Fruit fly (Drosophila melanogaster) whole organism, embryonic: ENCODE data around the gene CG11350.

ENCODE experiments used
- Blimp-1 ChIP-seq: fragments of 200-800 bp; sonication (Bioruptor generic); optimal IDR thresholded peaks from 3 replicates; lab custom pipeline; 2018; ENCODE audit warnings: missing biosample characterization, missing genetic modification characterization, mild to moderate bottlenecking, moderate library complexity, missing genetic modification reagents
- CG10565 ChIP-seq: fragments of 200-800 bp; sonication (Bioruptor generic); optimal IDR thresholded peaks from 3 replicates; lab custom pipeline; 2016; ENCODE audit warnings: missing biosample characterization, mild to moderate bottlenecking, missing genetic modification characterization
- CG11456 ChIP-seq: fragments of 200-800 bp; sonication (Bioruptor generic); IDR thresholded peaks from 3 replicates; pipeline ENCODE4 v1.3.6; 2022; ENCODE audit warnings: missing biosample characterization, missing genetic modification characterization
- CG11695 ChIP-seq: fragments of 200-800 bp; sonication (Bioruptor generic); IDR thresholded peaks from 3 replicates; pipeline ENCODE4 v1.3.6; 2022; ENCODE audit warnings: missing biosample characterization, missing genetic modification characterization
- CG11696 ChIP-seq: fragments of 200-800 bp; sonication (Bioruptor generic); IDR thresholded peaks from 2 replicates; pipeline ENCODE4 v1.3.6; 2022; ENCODE audit warnings: missing biosample characterization, missing genetic modification characterization
- CG12236 ChIP-seq: fragments of 200-800 bp; sonication (Bioruptor generic); optimal IDR thresholded peaks from 2 replicates; lab custom pipeline; 2016; ENCODE audit warnings: missing biosample characterization, missing genetic modification characterization
- CG1233 ChIP-seq: fragments of 200-800 bp; sonication (Bioruptor generic); optimal IDR thresholded peaks from 4 replicates; lab custom pipeline; 2018; ENCODE audit warnings: missing biosample characterization, mild to moderate bottlenecking, missing genetic modification characterization
- CG13424 ChIP-seq: fragments of 200-800 bp; sonication (Bioruptor generic); optimal IDR thresholded peaks from 2 replicates; lab custom pipeline; 2019; ENCODE audit warnings: missing biosample characterization, mild to moderate bottlenecking, missing genetic modification characterization, moderate library complexity
- CG13624 ChIP-seq: fragments of 200-800 bp; sonication (Bioruptor generic); optimal IDR thresholded peaks from 2 replicates; lab custom pipeline; 2016; ENCODE audit warnings: missing biosample characterization, missing genetic modification characterization
- CG13894 ChIP-seq: fragments of 200-800 bp; sonication (Bioruptor generic); optimal IDR thresholded peaks from 3 replicates; lab custom pipeline; 2018; ENCODE audit warnings: missing biosample characterization, mild to moderate bottlenecking, missing genetic modification characterization, moderate library complexity
- CG1529 ChIP-seq: fragments of 200-800 bp; sonication (Bioruptor generic); optimal IDR thresholded peaks from 3 replicates; lab custom pipeline; 2018; ENCODE audit warnings: missing biosample characterization, missing genetic modification characterization
- CG1602 ChIP-seq: fragments of 200-800 bp; sonication (Bioruptor generic); optimal IDR thresholded peaks from 3 replicates; lab custom pipeline; 2016; ENCODE audit warnings: missing biosample characterization, missing genetic modification characterization
- CG16779 ChIP-seq: fragments of 200-800 bp; sonication (Bioruptor generic); IDR thresholded peaks from 2 replicates; pipeline ENCODE4 v1.3.6; 2022; ENCODE audit warnings: missing biosample characterization, missing genetic modification characterization
- CG17912 ChIP-seq: fragments of 200-800 bp; sonication (Bioruptor generic); optimal IDR thresholded peaks from 2 replicates; lab custom pipeline; 2018; ENCODE audit warnings: missing biosample characterization, mild to moderate bottlenecking, missing genetic modification characterization
- CG18011 ChIP-seq: fragments of 200-800 bp; sonication (Bioruptor generic); optimal IDR thresholded peaks from 2 replicates; lab custom pipeline; 2017; ENCODE audit warnings: missing biosample characterization, missing genetic modification characterization, mild to moderate bottlenecking, moderate library complexity, missing genotype
- CG2202 ChIP-seq: fragments of 200-800 bp; sonication (Bioruptor generic); optimal IDR thresholded peaks from 2 replicates; lab custom pipeline; 2018; ENCODE audit warnings: missing biosample characterization, mild to moderate bottlenecking, missing genetic modification characterization
- CG2678 ChIP-seq: fragments of 200-800 bp; sonication (Bioruptor generic); optimal IDR thresholded peaks from 3 replicates; lab custom pipeline; 2019; ENCODE audit warnings: missing biosample characterization, mild to moderate bottlenecking, missing genetic modification characterization, moderate library complexity
- CG32532 ChIP-seq: fragments of 200-800 bp; sonication (Bioruptor generic); IDR thresholded peaks from 2 replicates; pipeline ENCODE4 v1.3.6; 2022; ENCODE audit warnings: missing biosample characterization, missing genetic modification characterization
- CG6683 ChIP-seq: fragments of 200-800 bp; sonication (Bioruptor generic); optimal IDR thresholded peaks from 2 replicates; lab custom pipeline; 2017; ENCODE audit warnings: missing biosample characterization, mild to moderate bottlenecking, missing genetic modification characterization, missing genetic modification reagents
- CG7745 ChIP-seq: fragments of 200-800 bp; sonication (Bioruptor generic); optimal IDR thresholded peaks from 2 replicates; lab custom pipeline; 2018; ENCODE audit warnings: missing biosample characterization, mild to moderate bottlenecking, missing genetic modification characterization, moderate library complexity
- Dfd ChIP-seq, 2 experiments: fragments of >200 bp; optimal IDR thresholded peaks; 2 replicates each; lab custom pipeline; 2017; ENCODE audit warnings: missing biosample characterization in 2 of 2, missing genetic modification characterization in 2 of 2
- Dip2 ChIP-seq: fragments of 200-800 bp; sonication (Bioruptor generic); IDR thresholded peaks from 2 replicates; pipeline ENCODE4 v1.3.6; 2022; ENCODE audit warnings: missing biosample characterization, missing genetic modification characterization
- Doc2 ChIP-seq: fragments of 200-800 bp; sonication (Bioruptor generic); IDR thresholded peaks from 2 replicates; pipeline ENCODE4 v1.3.6; 2022; ENCODE audit warnings: missing biosample characterization, missing genetic modification characterization
- Dp ChIP-seq: fragments of 200-800 bp; sonication (Bioruptor generic); optimal IDR thresholded peaks from 2 replicates; lab custom pipeline; 2018; ENCODE audit warnings: missing biosample characterization, mild to moderate bottlenecking, missing genetic modification characterization, moderate library complexity
- Eip74EF ChIP-seq, 2 experiments: fragments of 200-800 bp in 1 of 2; fragments of >200 bp in 1 of 2; sonication (Bioruptor generic) in 1 of 2; optimal IDR thresholded peaks; 2 replicates each; lab custom pipeline; 2017 to 2019; ENCODE audit warnings: missing biosample characterization in 2 of 2, missing genetic modification characterization in 2 of 2, mild to moderate bottlenecking in 1 of 2, moderate library complexity in 1 of 2
- Ets65A ChIP-seq: fragments of 200-800 bp; sonication (Bioruptor generic); peaks from one replicate; lab custom pipeline; 2016; ENCODE audit warnings: missing biosample characterization, missing genetic modification characterization
- HLH4C ChIP-seq: fragments of 200-800 bp; sonication (Bioruptor generic); IDR thresholded peaks from 3 replicates; pipeline ENCODE4 v1.3.6; 2022; ENCODE audit warnings: missing biosample characterization, missing genetic modification characterization; ENCODE audit not compliant: partially characterized antibody
- HmgD ChIP-seq: fragments of 200-800 bp; sonication (Bioruptor generic); optimal IDR thresholded peaks from 3 replicates; lab custom pipeline; 2016; ENCODE audit warnings: missing biosample characterization, missing genetic modification characterization
- Lhr ChIP-seq: fragments of 200-800 bp; sonication (Bioruptor generic); optimal IDR thresholded peaks from 3 replicates; lab custom pipeline; 2017; ENCODE audit warnings: mild to moderate bottlenecking, missing biosample characterization, missing genetic modification reagents, missing genetic modification characterization
- Lim3 ChIP-seq: fragments of 200-800 bp; sonication (Bioruptor generic); IDR thresholded peaks from 2 replicates; pipeline ENCODE4 v1.3.6; 2022; ENCODE audit warnings: missing biosample characterization, missing genetic modification characterization
- Mad ChIP-seq: fragments of 200-800 bp; sonication (Bioruptor generic); optimal IDR thresholded peaks from 2 replicates; lab custom pipeline; 2016; ENCODE audit warnings: missing biosample characterization, missing genetic modification characterization
- Med ChIP-seq: fragments of 200-800 bp; sonication (Bioruptor generic); peaks from one replicate; lab custom pipeline; 2016; ENCODE audit warnings: missing biosample characterization, missing genetic modification characterization, mild to moderate bottlenecking, inconsistent platforms, moderate library complexity
- Mrtf ChIP-seq: fragments of 200-800 bp; sonication (Bioruptor generic); IDR thresholded peaks from 3 replicates; pipeline ENCODE4 v1.3.6; 2022; ENCODE audit warnings: missing biosample characterization, missing genetic modification characterization
- NC2β ChIP-seq: fragments of 200-800 bp; sonication (Bioruptor generic); optimal IDR thresholded peaks from 2 replicates; lab custom pipeline; 2016; ENCODE audit warnings: missing biosample characterization, missing genetic modification characterization
- Ravus ChIP-seq: fragments of 200-800 bp; sonication (Bioruptor generic); IDR thresholded peaks from 2 replicates; pipeline ENCODE4 v1.3.6; 2022; ENCODE audit warnings: missing biosample characterization, missing genetic modification characterization
- Taf1 ChIP-seq: fragments of 200-800 bp; sonication (Bioruptor generic); IDR thresholded peaks from 2 replicates; pipeline ENCODE4 v1.3.6; 2022; ENCODE audit warnings: missing biosample characterization, missing genetic modification characterization
- abd-A ChIP-seq: fragments of 200-800 bp; sonication (Bioruptor generic); optimal IDR thresholded peaks from 3 replicates; lab custom pipeline; 2019; ENCODE audit warnings: missing biosample characterization, mild to moderate bottlenecking, missing genetic modification characterization, moderate library complexity
- al ChIP-seq: fragments of 200-800 bp; sonication (Bioruptor generic); IDR thresholded peaks from 2 replicates; pipeline ENCODE4 v1.3.6; 2022; ENCODE audit warnings: missing biosample characterization, missing genetic modification characterization
- chinmo ChIP-seq: fragments of 200-800 bp; sonication (Bioruptor generic); IDR thresholded peaks from 4 replicates; pipeline ENCODE4 v1.3.6; 2022; ENCODE audit warnings: missing biosample characterization, missing genetic modification characterization; ENCODE audit not compliant: partially characterized antibody
- ci ChIP-seq: fragments of 200-800 bp; sonication (Bioruptor generic); IDR thresholded peaks from 3 replicates; pipeline ENCODE4 v1.3.6; 2022; ENCODE audit warnings: missing biosample characterization, missing genetic modification characterization
- crol ChIP-seq: fragments of 200-800 bp; sonication (Bioruptor generic); IDR thresholded peaks from 2 replicates; pipeline ENCODE4 v1.3.6; 2022; ENCODE audit warnings: missing biosample characterization, missing genetic modification characterization
- phol ChIP-seq: fragments of 200-800 bp; sonication (Bioruptor generic); optimal IDR thresholded peaks from 3 replicates; lab custom pipeline; 2018; ENCODE audit warnings: missing biosample characterization, mild to moderate bottlenecking, missing genetic modification characterization, moderate library complexity
- pnt ChIP-seq: fragments of 200-800 bp; sonication (Bioruptor generic); optimal IDR thresholded peaks from 3 replicates; lab custom pipeline; 2016; ENCODE audit warnings: missing biosample characterization, missing genetic modification characterization

Gene CG11350

dm6 chr3L:4445824-4446223, 36.8 kb upstream of the CG11350 start (continued):
- TF ChIP-seq CG12236 (no peak), Mrtf (GFP tag; lab: Robert Waterston, UW) (no peak), HLH4C (GFP tag; lab: Robert Waterston, UW) (no peak), CG10565 (GFP tag; lab: Kevin White, UChicago) (no peak), CG1529 (GFP tag; lab: Kevin White, UChicago) (no peak), CG2678 (peak; percentile 46), Lhr (no peak), Taf1 (GFP tag; lab: Robert Waterston, UW) (no peak), CG11696 (no peak), CG6683 (GFP tag; lab: Kevin White, UChicago) (no peak), ci (GFP tag; lab: Robert Waterston, UW) (no peak), Dip2 (no peak)

DNA sequence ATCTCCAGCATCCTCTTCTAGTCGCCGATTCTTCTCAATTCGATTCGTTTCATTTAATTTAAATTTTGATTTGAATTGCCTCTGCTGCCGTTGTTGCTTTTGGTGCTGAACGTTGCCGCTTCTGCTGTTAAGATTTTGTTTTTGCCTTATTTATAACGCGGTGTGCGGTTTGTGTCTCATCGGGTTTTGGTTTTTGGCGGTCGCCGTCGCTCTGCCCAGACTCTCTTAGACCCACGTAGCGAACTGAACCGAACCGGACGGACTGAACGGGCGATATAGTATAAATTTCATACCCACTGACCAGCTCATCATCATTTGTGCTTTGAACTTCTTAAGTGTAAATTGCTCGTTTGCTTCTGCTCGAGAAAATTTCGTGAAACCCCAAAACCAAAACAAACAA, 36.3 kb upstream of the CG11350 start, which contains the start of gene CG12607:
CG12607 (plus strand) TSS at position 301 of the 400 bp plus-strand sequence.
- no peak for TF ChIP-seq NC2β (GFP tag; lab: Kevin White, UChicago)
- peak; percentile 18 for TF ChIP-seq CG13894 (tag; lab: Kevin White, UChicago)
- TF ChIP-seq CG7745 (tag; lab: Kevin White, UChicago), result no peak
- TF ChIP-seq abd-A (tag; lab: Kevin White, UChicago), result peak; percentile 34
- TF ChIP-seq phol (tag; lab: Kevin White, UChicago), result no peak
- TF ChIP-seq chinmo (GFP tag; lab: Robert Waterston, UW), result 0 out of 4 replicates have a peak, but pooled peaks have one; percentile 23
- TF ChIP-seq, all 482 proteins: peak for 3

DNA sequence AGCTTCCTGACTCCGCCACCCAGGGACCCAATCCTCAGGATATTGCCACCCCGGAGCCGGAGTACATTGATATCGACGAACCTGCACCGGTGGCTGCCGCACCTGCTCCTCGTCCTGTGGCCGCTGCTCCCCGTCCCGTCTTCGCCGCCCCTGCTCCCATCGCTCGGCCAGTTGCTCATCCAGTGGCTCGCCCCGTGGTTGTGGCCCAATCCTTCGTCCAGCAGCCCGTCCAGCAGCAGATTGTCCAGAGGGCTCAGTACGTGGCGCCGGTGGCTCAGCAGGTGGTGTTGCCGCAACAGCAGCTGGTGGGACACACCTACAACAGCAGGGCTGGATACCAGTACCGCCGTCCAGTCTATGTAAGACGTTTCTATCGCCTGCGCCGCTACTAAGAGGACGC, 35.4 kb upstream of the CG11350 start:
- TF ChIP-seq Blimp-1 (no peak), pnt (GFP tag; lab: Kevin White, UChicago) (no peak), Ravus (no peak), NC2β (GFP tag; lab: Kevin White, UChicago) (no peak), Dp (no peak), Dfd (GFP tag; optimal IDR thresholded peaks at IDR 0.05; lab: Kevin White, UChicago) (no peak), CG1233 (GFP tag; lab: Kevin White, UChicago) (no peak), CG16779 (GFP tag; lab: Robert Waterston, UW) (0 out of 2 replicates have a peak, but pooled peaks have one; percentile 11), CG17912 (GFP tag; lab: Kevin White, UChicago) (no peak), al (GFP tag; lab: Robert Waterston, UW) (0 out of 2 replicates have a peak, but pooled peaks have one; percentile 11), CG32532 (GFP tag; lab: Robert Waterston, UW) (0 out of 2 replicates have a peak, but pooled peaks have one; percentile 30), Lim3 (no peak), crol (GFP tag; lab: Robert Waterston, UW) (no peak), CG13424 (tag; lab: Kevin White, UChicago) (no peak), HmgD (no peak), CG1602 (GFP tag; lab: Kevin White, UChicago) (no peak), Eip74EF (GFP tag; optimal IDR thresholded peaks at IDR 0.05; lab: Kevin White, UChicago) (no peak), Ets65A (peak; percentile 45), CG11456 (GFP tag; lab: Robert Waterston, UW) (0 out of 3 replicates have a peak, but pooled peaks have one; percentile 60), Doc2 (GFP tag; lab: Robert Waterston, UW) (no peak), Med (GFP tag; lab: Kevin White, UChicago) (peak; percentile 74), CG13624 (GFP tag; lab: Kevin White, UChicago) (no peak), CG18011 (GFP tag; lab: Kevin White, UChicago) (no peak), CG11695 (GFP tag; lab: Robert Waterston, UW) (no peak), Mad (GFP tag; lab: Kevin White, UChicago) (no peak), CG2202 (no peak)
